Worm (Caenorhabditis elegans): ENCODE data around the gene F42A9.6.

The F42A9.6 gene

DNA sequence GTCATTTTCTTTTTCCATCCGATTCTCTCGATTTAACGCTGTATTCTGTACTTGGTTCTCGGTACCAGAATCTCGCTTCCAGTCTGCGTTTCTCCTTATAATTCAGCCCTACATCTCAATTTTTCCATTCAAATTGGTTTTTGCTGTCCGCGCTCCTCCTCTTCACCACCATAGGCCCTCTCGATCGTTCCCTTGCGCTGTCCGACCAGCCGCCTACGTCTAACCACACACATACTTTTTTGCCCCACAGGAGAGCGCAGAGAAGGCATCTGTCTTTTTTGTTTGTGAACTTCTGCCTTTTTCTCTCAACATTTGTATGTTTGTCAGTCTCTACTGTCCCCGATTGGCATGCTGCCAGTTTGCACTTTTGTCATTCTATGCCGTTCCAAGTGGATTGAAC is 18.3 kb downstream of the F42A9.6 start, which contains the start of gene F42A9.11 (continued):
- no peak for TF ChIP-seq alr-1 (tag; optimal IDR thresholded peaks at IDR 0.05; ENCODE audit: borderline replicate concordance)
- peak; percentile 88 for TF ChIP-seq nhr-85 (tag)
- TF ChIP-seq nhr-84 (tag; optimal IDR thresholded peaks at IDR 0.05): no peak
- TF ChIP-seq nhr-90 (tag; optimal IDR thresholded peaks at IDR 0.05; ENCODE audit: poor library complexity): peak; percentile 29
- no peak for TF ChIP-seq ces-1 (GFP tag; optimal IDR thresholded peaks at IDR 0.05)
- no peak for TF ChIP-seq nhr-12 (tag; optimal IDR thresholded peaks at IDR 0.05)
- peak in 1 of 6 experiments; percentile 27 for TF ChIP-seq elt-3 (tag; optimal IDR thresholded peaks at IDR 0.05)
- TF ChIP-seq ceh-88 (GFP tag; IDR thresholded peaks at IDR 0.05): no peak
- TF ChIP-seq dsc-1 (tag; optimal IDR thresholded peaks at IDR 0.05): no peak
- no peak for TF ChIP-seq ztf-11 (tag; optimal IDR thresholded peaks at IDR 0.05)
- TF ChIP-seq isw-1 (GFP tag; IDR thresholded peaks at IDR 0.05): no peak
- TF ChIP-seq nhr-77 (tag; optimal IDR thresholded peaks at IDR 0.05): peak; percentile 59
- TF ChIP-seq egl-27 (tag; optimal IDR thresholded peaks at IDR 0.05): peak in 1 of 2 experiments; percentile 41
- peak in 2 of 3 experiments; percentile 7 to 17 for TF ChIP-seq ceh-82 (tag; optimal IDR thresholded peaks at IDR 0.05)
- peak; percentile 54 for TF ChIP-seq nhr-71 (tag; optimal IDR thresholded peaks at IDR 0.05)
- TF ChIP-seq hpl-2 (GFP tag; optimal IDR thresholded peaks at IDR 0.05): no peak
- TF ChIP-seq lsy-2 (tag; optimal IDR thresholded peaks at IDR 0.05): peak in 1 of 2 experiments; percentile 49
- peak; percentile 9 for TF ChIP-seq xbp-1 (tag; optimal IDR thresholded peaks at IDR 0.05)
- no peak for TF ChIP-seq egl-13 (tag; optimal IDR thresholded peaks at IDR 0.05)
- no peak for TF ChIP-seq hlh-4 (tag; optimal IDR thresholded peaks at IDR 0.05)
- no peak for TF ChIP-seq rnt-1 (tag; optimal IDR thresholded peaks at IDR 0.05)
- peak; percentile 48 for TF ChIP-seq skn-1 (tag; optimal IDR thresholded peaks at IDR 0.05)
- TF ChIP-seq zip-4 (GFP tag; optimal IDR thresholded peaks at IDR 0.05): no peak
- TF ChIP-seq sptf-1 (tag; optimal IDR thresholded peaks at IDR 0.05): no peak
- no peak for TF ChIP-seq unc-86 (tag; optimal IDR thresholded peaks at IDR 0.05)
- TF ChIP-seq mdl-1 (tag; optimal IDR thresholded peaks at IDR 0.05): peak in 1 of 2 experiments; percentile 13
- TF ChIP-seq lin-14 (GFP tag; optimal IDR thresholded peaks at IDR 0.05): peak; percentile 86
- no peak for TF ChIP-seq lin-13 (GFP tag; optimal IDR thresholded peaks at IDR 0.05)
- TF ChIP-seq lin-39 (tag; optimal IDR thresholded peaks at IDR 0.05): no peak
- no peak for TF ChIP-seq sox-4 (tag; optimal IDR thresholded peaks at IDR 0.05)
- TF ChIP-seq ets-5 (GFP tag; IDR thresholded peaks at IDR 0.05): no peak
- TF ChIP-seq mep-1 (tag; optimal IDR thresholded peaks at IDR 0.05): peak; percentile 24
- no peak for TF ChIP-seq lir-3 (tag; optimal IDR thresholded peaks at IDR 0.05; ENCODE audit: poor library complexity)
- no peak for TF ChIP-seq lin-15B (tag; optimal IDR thresholded peaks at IDR 0.05)
- no peak for TF ChIP-seq aha-1 (tag; optimal IDR thresholded peaks at IDR 0.05)
- TF ChIP-seq mef-2 (tag; optimal IDR thresholded peaks at IDR 0.05): no peak
- TF ChIP-seq vab-15 (tag; optimal IDR thresholded peaks at IDR 0.05): no peak
- TF ChIP-seq elt-2 (tag; optimal IDR thresholded peaks at IDR 0.05): no peak
- no peak for TF ChIP-seq C04F5.9 (tag; optimal IDR thresholded peaks at IDR 0.05)
- no peak for TF ChIP-seq nhr-76 (tag; optimal IDR thresholded peaks at IDR 0.05)
- no peak for TF ChIP-seq nhr-11 (tag; optimal IDR thresholded peaks at IDR 0.05)
- TF ChIP-seq nhr-28 (tag; optimal IDR thresholded peaks at IDR 0.05): no peak
- no peak for TF ChIP-seq aly-2 (tag; optimal IDR thresholded peaks at IDR 0.05)
- no peak for TF ChIP-seq tlp-1 (tag; optimal IDR thresholded peaks at IDR 0.05)
- no peak for TF ChIP-seq mab-9 (GFP tag; IDR thresholded peaks at IDR 0.05)
- no peak for TF ChIP-seq Y116A8C.19 (tag; optimal IDR thresholded peaks at IDR 0.05; ENCODE audit: borderline replicate concordance)
- no peak for TF ChIP-seq pag-3 (tag; optimal IDR thresholded peaks at IDR 0.05; ENCODE audit: borderline replicate concordance, insufficient read depth)
- no peak for TF ChIP-seq ceh-8 (GFP tag; optimal IDR thresholded peaks at IDR 0.05)
- no peak for TF ChIP-seq ztf-4 (tag; optimal IDR thresholded peaks at IDR 0.05)
- no peak for TF ChIP-seq unc-62 (GFP tag; optimal IDR thresholded peaks at IDR 0.05)
- no peak for TF ChIP-seq unc-30 (tag; optimal IDR thresholded peaks at IDR 0.05)
- TF ChIP-seq snpc-4 (tag; optimal IDR thresholded peaks at IDR 0.05): no peak
- TF ChIP-seq ceh-90 (tag; optimal IDR thresholded peaks at IDR 0.05): no peak
- TF ChIP-seq C34B4.2 (tag; optimal IDR thresholded peaks at IDR 0.05): no peak
